Fruit fly (Drosophila melanogaster) whole organism, embryonic: Measurements from ENCODE around the gene kin17.

Experiments
- BEAF-32 ChIP-seq: fragments of 200-800 bp; sonication (Bioruptor generic); optimal IDR thresholded peaks from 3 replicates; lab custom pipeline; 2017; ENCODE audit warnings: missing biosample characterization, missing genetic modification characterization, mild to moderate bottlenecking, moderate library complexity, missing genetic modification reagents
- CG10209 ChIP-seq: fragments of 200-800 bp; sonication (Bioruptor generic); optimal IDR thresholded peaks from 3 replicates; lab custom pipeline; 2017; ENCODE audit warnings: missing biosample characterization, mild to moderate bottlenecking, missing genetic modification characterization, missing genetic modification reagents
- CG11093 ChIP-seq: fragments of 200-800 bp; sonication (Bioruptor generic); IDR thresholded peaks from 3 replicates; pipeline ENCODE4 v1.3.6; 2022; ENCODE audit warnings: missing biosample characterization, missing genetic modification characterization
- CG11560 ChIP-seq: fragments of 200-800 bp; sonication (Bioruptor generic); IDR thresholded peaks from 3 replicates; pipeline ENCODE4 v1.3.6; 2022; ENCODE audit warnings: missing biosample characterization, missing genetic modification characterization
- CG11696 ChIP-seq: fragments of 200-800 bp; sonication (Bioruptor generic); IDR thresholded peaks from 2 replicates; pipeline ENCODE4 v1.3.6; 2022; ENCODE audit warnings: missing biosample characterization, missing genetic modification characterization
- CG12071 ChIP-seq: fragments of 200-800 bp; sonication (Bioruptor generic); optimal IDR thresholded peaks from 3 replicates; lab custom pipeline; 2018; ENCODE audit warnings: missing biosample characterization, mild to moderate bottlenecking, missing genetic modification characterization
- CG12104 ChIP-seq: fragments of 200-800 bp; sonication (Bioruptor generic); optimal IDR thresholded peaks from 3 replicates; lab custom pipeline; 2016; ENCODE audit warnings: missing biosample characterization, missing genetic modification characterization
- CG12219 ChIP-seq: fragments of 200-800 bp; sonication (Bioruptor generic); optimal IDR thresholded peaks from 3 replicates; lab custom pipeline; 2018; ENCODE audit warnings: missing biosample characterization, mild to moderate bottlenecking, missing genetic modification characterization
- CG12299 ChIP-seq: fragments of 200-800 bp; sonication (Bioruptor generic); optimal IDR thresholded peaks from 2 replicates; lab custom pipeline; 2018; ENCODE audit warnings: missing biosample characterization, mild to moderate bottlenecking, missing genetic modification characterization
- CG13296 ChIP-seq: fragments of 200-800 bp; sonication (Bioruptor generic); optimal IDR thresholded peaks from 3 replicates; lab custom pipeline; 2018; ENCODE audit warnings: missing biosample characterization, mild to moderate bottlenecking, missing genetic modification characterization
- CG16863 ChIP-seq: fragments of 200-800 bp; sonication (Bioruptor generic); optimal IDR thresholded peaks from 3 replicates; lab custom pipeline; 2016; ENCODE audit warnings: missing biosample characterization, missing genetic modification characterization
- CG17186 ChIP-seq: fragments of 200-800 bp; sonication (Bioruptor generic); optimal IDR thresholded peaks from 3 replicates; lab custom pipeline; 2017; ENCODE audit warnings: missing biosample characterization, missing genetic modification reagents, missing genetic modification characterization
- CG17328 ChIP-seq: fragments of 200-800 bp; sonication (Bioruptor generic); IDR thresholded peaks from 2 replicates; pipeline ENCODE4 v1.3.6; 2022; ENCODE audit warnings: missing biosample characterization, missing genetic modification characterization
- CG30020 ChIP-seq: fragments of 200-800 bp; optimal IDR thresholded peaks from 2 replicates; lab custom pipeline; 2019; ENCODE audit warnings: missing biosample characterization, mild to moderate bottlenecking, missing genetic modification characterization, moderate library complexity
- CG3163 ChIP-seq: fragments of 200-800 bp; sonication (Bioruptor generic); optimal IDR thresholded peaks from 3 replicates; lab custom pipeline; 2016; ENCODE audit warnings: missing biosample characterization, missing genetic modification characterization
- CG32772 ChIP-seq: fragments of 200-800 bp; sonication (Bioruptor generic); IDR thresholded peaks from 2 replicates; pipeline ENCODE4 v1.3.6; 2022; ENCODE audit warnings: missing biosample characterization, missing genetic modification characterization
- CG4328 ChIP-seq: fragments of 200-800 bp; sonication (Bioruptor generic); optimal IDR thresholded peaks from 3 replicates; lab custom pipeline; 2017; ENCODE audit warnings: missing biosample characterization, missing genetic modification reagents, missing genetic modification characterization
- CG43689 ChIP-seq: fragments of 200-800 bp; sonication (Bioruptor generic); IDR thresholded peaks from 2 replicates; pipeline ENCODE4 v1.3.6; 2022; ENCODE audit warnings: missing biosample characterization, missing genetic modification characterization
- CG4404 ChIP-seq: fragments of 200-800 bp; sonication (Bioruptor generic); IDR thresholded peaks from 2 replicates; pipeline ENCODE4 v1.3.6; 2022; ENCODE audit warnings: missing biosample characterization, missing genetic modification characterization
- CG4730 ChIP-seq: fragments of 200-800 bp; sonication (Bioruptor generic); IDR thresholded peaks from 2 replicates; pipeline ENCODE4 v1.3.6; 2022; ENCODE audit warnings: missing biosample characterization, missing genetic modification characterization
- CG6854 ChIP-seq: fragments of 200-800 bp; sonication (Bioruptor generic); optimal IDR thresholded peaks from 3 replicates; lab custom pipeline; 2017; ENCODE audit warnings: missing biosample characterization, mild to moderate bottlenecking, missing genetic modification characterization
- CG7271 ChIP-seq: fragments of 200-800 bp; sonication (Bioruptor generic); optimal IDR thresholded peaks from 2 replicates; lab custom pipeline; 2018; ENCODE audit warnings: missing biosample characterization, mild to moderate bottlenecking, missing genetic modification characterization, moderate library complexity
- CG7556 ChIP-seq: fragments of 200-800 bp; sonication (Bioruptor generic); optimal IDR thresholded peaks from 2 replicates; lab custom pipeline; 2017; ENCODE audit warnings: missing biosample characterization, mild to moderate bottlenecking, missing genetic modification characterization
- CG7963 ChIP-seq: fragments of 200-800 bp; sonication (Bioruptor generic); IDR thresholded peaks from 3 replicates; pipeline ENCODE4 v1.3.6; 2022; ENCODE audit warnings: missing biosample characterization, missing genetic modification characterization; ENCODE audit not compliant: partially characterized antibody
- CG8281 ChIP-seq: fragments of 200-800 bp; sonication (Bioruptor generic); optimal IDR thresholded peaks from 2 replicates; lab custom pipeline; 2018; ENCODE audit warnings: missing biosample characterization, mild to moderate bottlenecking, missing genetic modification characterization, moderate library complexity
- CG8478 ChIP-seq: fragments of >200 bp; optimal IDR thresholded peaks from 2 replicates; lab custom pipeline; 2018
- CkIIα-i1 ChIP-seq: fragments of 200-800 bp; sonication (Bioruptor generic); IDR thresholded peaks from 2 replicates; pipeline ENCODE4 v1.3.6; 2022; ENCODE audit warnings: missing biosample characterization, missing genetic modification characterization
- Dek ChIP-seq: fragments of 200-800 bp; sonication (Bioruptor generic); optimal IDR thresholded peaks from 3 replicates; lab custom pipeline; 2019; ENCODE audit warnings: missing biosample characterization, mild to moderate bottlenecking, missing genetic modification characterization, moderate library complexity
- Ets97D ChIP-seq: fragments of 200-800 bp; sonication (Bioruptor generic); optimal IDR thresholded peaks from 3 replicates; lab custom pipeline; 2016; ENCODE audit warnings: missing biosample characterization, missing genetic modification characterization
- Max ChIP-seq: fragments of 200-800 bp; sonication (Bioruptor generic); optimal IDR thresholded peaks from 2 replicates; lab custom pipeline; 2016; ENCODE audit warnings: missing biosample characterization, mild to moderate bottlenecking, missing genetic modification characterization
- Med ChIP-seq: fragments of 200-800 bp; sonication (Bioruptor generic); peaks from one replicate; lab custom pipeline; 2016; ENCODE audit warnings: missing biosample characterization, missing genetic modification characterization, mild to moderate bottlenecking, inconsistent platforms, moderate library complexity
- PHDP ChIP-seq: fragments of 200-800 bp; sonication (Bioruptor generic); optimal IDR thresholded peaks from 3 replicates; lab custom pipeline; 2018; ENCODE audit warnings: missing biosample characterization, mild to moderate bottlenecking, missing genetic modification characterization, moderate library complexity
- Sry-δ ChIP-seq: fragments of 200-800 bp; sonication (Bioruptor generic); optimal IDR thresholded peaks from 2 replicates; lab custom pipeline; 2016; ENCODE audit warnings: missing biosample characterization, missing genetic modification characterization
- az2 ChIP-seq: fragments of 200-800 bp; sonication (Bioruptor generic); optimal IDR thresholded peaks from 3 replicates; lab custom pipeline; 2016; ENCODE audit warnings: missing biosample characterization, missing genetic modification characterization
- cwo ChIP-seq: fragments of 200-800 bp; sonication (Bioruptor generic); optimal IDR thresholded peaks from 3 replicates; lab custom pipeline; 2017; ENCODE audit warnings: missing biosample characterization, missing genetic modification characterization, mild to moderate bottlenecking, moderate library complexity, missing genetic modification reagents
- ind ChIP-seq: fragments of 200-800 bp; sonication (Bioruptor generic); optimal IDR thresholded peaks from 3 replicates; lab custom pipeline; 2016; ENCODE audit warnings: missing biosample characterization, missing genetic modification characterization
- jing ChIP-seq: fragments of 200-800 bp; sonication (Bioruptor generic); optimal IDR thresholded peaks from 2 replicates; lab custom pipeline; 2018; ENCODE audit warnings: missing biosample characterization, mild to moderate bottlenecking, missing genetic modification characterization
- lola ChIP-seq, 3 experiments: fragments of >200 bp in 2 of 3; fragments of 200-800 bp in 1 of 3; sonication (Bioruptor generic) in 1 of 3; optimal IDR thresholded peaks; 2 replicates each; lab custom pipeline; 2017 to 2019; ENCODE audit warnings: missing biosample characterization in 3 of 3, missing genetic modification characterization in 3 of 3, mild to moderate bottlenecking in 1 of 3, moderate library complexity in 1 of 3
- odd ChIP-seq: fragments of 200-800 bp; sonication (Bioruptor generic); optimal IDR thresholded peaks from 2 replicates; lab custom pipeline; 2017; ENCODE audit warnings: missing biosample characterization, mild to moderate bottlenecking, missing genetic modification characterization
- pnt ChIP-seq: fragments of 200-800 bp; sonication (Bioruptor generic); optimal IDR thresholded peaks from 3 replicates; lab custom pipeline; 2016; ENCODE audit warnings: missing biosample characterization, missing genetic modification characterization
- ro ChIP-seq: fragments of 200-800 bp; sonication (Bioruptor generic); IDR thresholded peaks from 2 replicates; pipeline ENCODE4 v1.3.6; 2022; ENCODE audit warnings: missing biosample characterization, missing genetic modification characterization
- salm ChIP-seq: fragments of 200-800 bp; sonication (Bioruptor generic); optimal IDR thresholded peaks from 2 replicates; lab custom pipeline; 2018; ENCODE audit warnings: missing biosample characterization, mild to moderate bottlenecking, missing genetic modification characterization
- sc ChIP-seq, 3 experiments: fragments of >200 bp in 2 of 3; fragments of 200-800 bp in 1 of 3; sonication (Bioruptor generic) in 1 of 3; optimal IDR thresholded peaks; 2 replicates in 2 of 3; 3 replicates in 1 of 3; lab custom pipeline; 2017; ENCODE audit warnings: mild to moderate bottlenecking in 1 of 3, missing biosample characterization in 1 of 3, missing genetic modification characterization in 1 of 3, missing genetic modification reagents in 1 of 3
- sna ChIP-seq: fragments of 200-800 bp; sonication (Bioruptor generic); IDR thresholded peaks from 2 replicates; pipeline ENCODE4 v1.3.6; 2022; ENCODE audit warnings: missing biosample characterization, missing genetic modification characterization; ENCODE audit not compliant: partially characterized antibody
- ssp ChIP-seq: fragments of 200-800 bp; sonication (Bioruptor generic); IDR thresholded peaks from 2 replicates; pipeline ENCODE4 v1.3.6; 2022; ENCODE audit warnings: missing biosample characterization, missing genetic modification characterization
- tna ChIP-seq: fragments of 200-800 bp; sonication (Bioruptor generic); IDR thresholded peaks from 2 replicates; pipeline ENCODE4 v1.3.6; 2022; ENCODE audit warnings: missing biosample characterization, missing genetic modification characterization; ENCODE audit not compliant: partially characterized antibody
- toy ChIP-seq: fragments of 200-800 bp; sonication (Bioruptor generic); IDR thresholded peaks from 2 replicates; pipeline ENCODE4 v1.3.6; 2022; ENCODE audit warnings: missing biosample characterization, missing genetic modification characterization
- trem ChIP-seq: fragments of 200-800 bp; optimal IDR thresholded peaks from 3 replicates; lab custom pipeline; 2019; ENCODE audit warnings: missing biosample characterization, mild to moderate bottlenecking, missing genetic modification characterization, moderate library complexity
- twi ChIP-seq: fragments of 200-800 bp; optimal IDR thresholded peaks from 2 replicates; lab custom pipeline; 2019; ENCODE audit warnings: missing biosample characterization, mild to moderate bottlenecking, missing genetic modification characterization, moderate library complexity
- vvl ChIP-seq: fragments of 200-800 bp; sonication (Bioruptor generic); IDR thresholded peaks from 2 replicates; pipeline ENCODE4 v1.3.6; 2022; ENCODE audit warnings: missing biosample characterization, missing genetic modification characterization
- zen2 ChIP-seq: fragments of 200-800 bp; sonication (Bioruptor generic); IDR thresholded peaks from 3 replicates; pipeline ENCODE4 v1.3.6; 2022; ENCODE audit warnings: missing biosample characterization, missing genetic modification characterization; ENCODE audit not compliant: partially characterized antibody

The kin17 gene

dm6 chr3L:20356613-20357012 lies at the start of gene kin17 (continued):
- TF ChIP-seq CG4730 (GFP tag; lab: Robert Waterston, UW) (no peak), pnt (GFP tag; lab: Kevin White, UChicago) (no peak), ro (no peak), CG10209 (no peak), CG4328 (GFP tag; lab: Kevin White, UChicago) (no peak), CG7556 (no peak), CG12219 (no peak), Dek (tag; lab: Kevin White, UChicago) (no peak), twi (tag; lab: Kevin White, UChicago) (no peak), ind (GFP tag; lab: Kevin White, UChicago) (no peak), sc (optimal IDR thresholded peaks at IDR 0.05; lab: Kevin White, UChicago) (no peak), sc (GFP tag; optimal IDR thresholded peaks at IDR 0.05; lab: Kevin White, UChicago) (no peak), salm (tag; lab: Kevin White, UChicago) (no peak), CG30020 (tag; lab: Kevin White, UChicago) (no peak), vvl (no peak), CG12071 (GFP tag; lab: Kevin White, UChicago) (no peak), Ets97D (peak; percentile 1), CG13296 (no peak), CG6854 (GFP tag; lab: Kevin White, UChicago) (no peak), CG12104 (GFP tag; lab: Kevin White, UChicago) (no peak), zen2 (peak; percentile 54; the same call in 2 of the 3 replicates), az2 (no peak), CG7271 (tag; lab: Kevin White, UChicago) (no peak), PHDP (tag; lab: Kevin White, UChicago) (no peak), CG43689 (GFP tag; lab: Robert Waterston, UW) (no peak), jing (GFP tag; lab: Kevin White, UChicago) (no peak), CG11696 (no peak), tna (GFP tag; lab: Robert Waterston, UW) (peak; percentile 55; the same call in 1 of the 2 replicates), CG4404 (GFP tag; lab: Robert Waterston, UW) (no peak), Sry-δ (GFP tag; lab: Kevin White, UChicago) (peak; percentile 66), CG8281 (tag; lab: Kevin White, UChicago) (no peak), ssp (GFP tag; lab: Robert Waterston, UW) (no peak), CG11093 (GFP tag; lab: Robert Waterston, UW) (no peak), CG7963 (no peak), CG8478 (lab: Kevin White, UChicago) (no peak), Med (GFP tag; lab: Kevin White, UChicago) (peak; percentile 56), BEAF-32 (peak; percentile 80), trem (tag; lab: Kevin White, UChicago) (peak; percentile 64), CkIIα-i1 (GFP tag; lab: Robert Waterston, UW) (no peak), CG12299 (tag; lab: Kevin White, UChicago) (no peak), CG32772 (GFP tag; lab: Robert Waterston, UW) (no peak), toy (GFP tag; lab: Robert Waterston, UW) (no peak), CG11560 (tag; lab: Robert Waterston, UW) (no peak), odd (GFP tag; lab: Kevin White, UChicago) (no peak), Max (GFP tag; lab: Kevin White, UChicago) (no peak), CG3163 (GFP tag; lab: Kevin White, UChicago) (no peak), CG16863 (GFP tag; lab: Kevin White, UChicago) (no peak), cwo (GFP tag; lab: Kevin White, UChicago) (no peak), sna (GFP tag; lab: Robert Waterston, UW) (peak; percentile 51; the same call in 1 of the 2 replicates), CG17328 (GFP tag; lab: Robert Waterston, UW) (no peak), lola (GFP tag; optimal IDR thresholded peaks at IDR 0.05; lab: Kevin White, UChicago) (no peak), CG17186 (no peak)
